Fruit fly (Drosophila melanogaster) whole organism: Measurements from ENCODE around the gene CG13884.

Experiments used
- CG8478 ChIP-seq: fragments of >200 bp; optimal IDR thresholded peaks from 2 replicates; lab custom pipeline; 2018; ENCODE audit warnings: inconsistent platforms
- Dll ChIP-seq: fragments of >200 bp; optimal IDR thresholded peaks from 2 replicates; lab custom pipeline; 2017
- EcR ChIP-seq, 2 experiments: fragments of >200 bp; optimal IDR thresholded peaks; 2 replicates each; lab custom pipeline; 2017; ENCODE audit warnings: missing biosample characterization in 2 of 2, missing genetic modification characterization in 2 of 2, missing genetic modification reagents in 2 of 2
- pan ChIP-seq: fragments of >200 bp; optimal IDR thresholded peaks from 2 replicates; lab custom pipeline; 2017
- psq ChIP-seq: fragments of >200 bp; optimal IDR thresholded peaks from 2 replicates; lab custom pipeline; 2017
- usp ChIP-seq: fragments of >200 bp; optimal IDR thresholded peaks from 2 replicates; lab custom pipeline; 2017; ENCODE audit warnings: missing biosample characterization, missing genetic modification characterization, mixed read lengths

The CG13884 gene

dm6 chr3L:346656-347640 is 19.3 kb downstream of the CG13884 start, which contains the start of gene mth:
Gene mth, minus strand, starts transcription at chr3L:346957.
- TF ChIP-seq Dll (lab: Kevin White, UChicago) = no peak
- TF ChIP-seq usp (GFP tag; lab: Kevin White, UChicago) = no peak
- no peak for TF ChIP-seq psq (lab: Kevin White, UChicago)
- TF ChIP-seq EcR (GFP tag; optimal IDR thresholded peaks at IDR 0.05; lab: Kevin White, UChicago) = no peak
- TF ChIP-seq pan = no peak
- TF ChIP-seq CG8478 (lab: Kevin White, UChicago) = no peak

dm6 chr3L:343316-343715 is 22.9 kb downstream of the CG13884 start:
- TF ChIP-seq EcR (GFP tag; optimal IDR thresholded peaks at IDR 0.05; lab: Kevin White, UChicago) = no peak
- no peak for TF ChIP-seq usp (GFP tag; lab: Kevin White, UChicago)
- no peak for TF ChIP-seq psq (lab: Kevin White, UChicago)
- TF ChIP-seq pan = no peak
- TF ChIP-seq CG8478 (lab: Kevin White, UChicago) = no peak
- no peak for TF ChIP-seq Dll (lab: Kevin White, UChicago)

- TF ChIP-seq CG8478 (lab: Kevin White, UChicago) (peak; percentile 12), psq (lab: Kevin White, UChicago) (no peak)
Observed at dm6 chr3L:342839-343238, 23.4 kb downstream of the CG13884 start, which contains the start of gene mthl10. Gene mthl10, minus strand, starts transcription at chr3L:342915.

- TF ChIP-seq EcR (GFP tag; optimal IDR thresholded peaks at IDR 0.05; lab: Kevin White, UChicago) (peak in 1 of 2 experiments; percentile 14), CG8478 (lab: Kevin White, UChicago) (no peak)
Observed at dm6 chr3L:341052-341852, 25.0 kb downstream of the CG13884 start.

- no peak for TF ChIP-seq EcR (GFP tag; optimal IDR thresholded peaks at IDR 0.05; lab: Kevin White, UChicago)
Observed at dm6 chr3L:340569-340968, 25.7 kb downstream of the CG13884 start.

- TF ChIP-seq CG8478 (lab: Kevin White, UChicago) (no peak), usp (GFP tag; lab: Kevin White, UChicago) (no peak), pan (no peak), EcR (GFP tag; optimal IDR thresholded peaks at IDR 0.05; lab: Kevin White, UChicago) (no peak), psq (lab: Kevin White, UChicago) (no peak), Dll (lab: Kevin White, UChicago) (no peak)
Observed at dm6 chr3L:340124-340523, 26.1 kb downstream of the CG13884 start.

- TF ChIP-seq usp (GFP tag; lab: Kevin White, UChicago) (no peak), psq (lab: Kevin White, UChicago) (no peak), Dll (lab: Kevin White, UChicago) (no peak), pan (no peak), EcR (GFP tag; optimal IDR thresholded peaks at IDR 0.05; lab: Kevin White, UChicago) (no peak), CG8478 (lab: Kevin White, UChicago) (no peak)
Observed at dm6 chr3L:339072-339471, 27.2 kb downstream of the CG13884 start.

dm6 chr3L:338116-338515 is 28.1 kb downstream of the CG13884 start:
- no peak for TF ChIP-seq CG8478 (lab: Kevin White, UChicago)
- TF ChIP-seq psq (lab: Kevin White, UChicago) = no peak
- no peak for TF ChIP-seq usp (GFP tag; lab: Kevin White, UChicago)
- TF ChIP-seq Dll (lab: Kevin White, UChicago) = no peak

- no peak for TF ChIP-seq pan
- TF ChIP-seq Dll (lab: Kevin White, UChicago) = no peak
- TF ChIP-seq psq (lab: Kevin White, UChicago) = no peak
- no peak for TF ChIP-seq usp (GFP tag; lab: Kevin White, UChicago)
- TF ChIP-seq CG8478 (lab: Kevin White, UChicago) = no peak
- TF ChIP-seq EcR (GFP tag; optimal IDR thresholded peaks at IDR 0.05; lab: Kevin White, UChicago) = no peak
Observed at dm6 chr3L:337148-337547, 29.1 kb downstream of the CG13884 start.

dm6 chr3L:331842-332802 is 34.1 kb downstream of the CG13884 start, which contains the start of gene mthl9:
Gene mthl9, minus strand, starts transcription at chr3L:332309.
- no peak for TF ChIP-seq pan
- no peak for TF ChIP-seq psq (lab: Kevin White, UChicago)
- no peak for TF ChIP-seq EcR (GFP tag; optimal IDR thresholded peaks at IDR 0.05; lab: Kevin White, UChicago)
- TF ChIP-seq CG8478 (lab: Kevin White, UChicago) = no peak
- no peak for TF ChIP-seq Dll (lab: Kevin White, UChicago)
- no peak for TF ChIP-seq usp (GFP tag; lab: Kevin White, UChicago)
